Worm (Caenorhabditis elegans) whole organism, late embryonic: ENCODE results near the gene srbc-61.

Experiments used
- ama-1 ChIP-seq: fragments of 150-350 bp; optimal IDR thresholded peaks from 2 replicates; lab custom pipeline; 2014
- ceh-30 ChIP-seq: fragments of 150-350 bp; optimal IDR thresholded peaks from 2 replicates; lab custom pipeline; 2014; ENCODE audit warnings: missing biosample characterization, missing genetic modification characterization
- hlh-15 ChIP-seq: sonication (generic microtip); optimal IDR thresholded peaks from 2 replicates; lab custom pipeline; 2016; ENCODE audit warnings: missing genetic modification characterization, missing compliant biosample characterization
- hlh-30 ChIP-seq: sonication (generic microtip); optimal IDR thresholded peaks from 2 replicates; lab custom pipeline; 2017; ENCODE audit warnings: antibody characterized with exemption, missing genetic modification characterization, missing compliant biosample characterization; ENCODE audit not compliant: insufficient read depth
- nhr-232 ChIP-seq: sonication (generic microtip); optimal IDR thresholded peaks from 2 replicates; lab custom pipeline; 2016; ENCODE audit warnings: missing genetic modification characterization, missing compliant biosample characterization
- npax-4 ChIP-seq: sonication (generic microtip); optimal IDR thresholded peaks from 2 replicates; lab custom pipeline; 2016; ENCODE audit warnings: missing genetic modification characterization, missing compliant biosample characterization
- odd-2 ChIP-seq: sonication (generic microtip); optimal IDR thresholded peaks from 2 replicates; lab custom pipeline; 2017; ENCODE audit warnings: antibody characterized with exemption, mild to moderate bottlenecking, missing genetic modification characterization, missing compliant biosample characterization
- pag-3 ChIP-seq: sonication (generic microtip); optimal IDR thresholded peaks from 2 replicates; lab custom pipeline; 2016; ENCODE audit warnings: missing compliant biosample characterization, missing genetic modification characterization, borderline replicate concordance
- pat-9 ChIP-seq: fragments of 200-800 bp; sonication (Bioruptor generic); optimal IDR thresholded peaks from 2 replicates; lab custom pipeline; 2018; ENCODE audit warnings: mild to moderate bottlenecking, missing genetic modification characterization, moderate library complexity, missing compliant biosample characterization
- pha-2 ChIP-seq: sonication (generic microtip); optimal IDR thresholded peaks from 2 replicates; lab custom pipeline; 2017; ENCODE audit warnings: mild to moderate bottlenecking, missing genetic modification characterization, missing compliant biosample characterization
- pha-4 ChIP-seq: fragments of 150-350 bp; optimal IDR thresholded peaks from 2 replicates; lab custom pipeline; 2018; ENCODE audit warnings: missing biosample characterization, missing genetic modification reagents, missing genetic modification characterization
- pqm-1 ChIP-seq: sonication (generic microtip); optimal IDR thresholded peaks from 2 replicates; lab custom pipeline; 2016; ENCODE audit warnings: missing genetic modification characterization, missing compliant biosample characterization
- tbx-2 ChIP-seq: sonication (generic microtip); optimal IDR thresholded peaks from 2 replicates; lab custom pipeline; 2016; ENCODE audit warnings: missing genetic modification characterization, missing compliant biosample characterization
- unc-86 ChIP-seq: sonication (generic microtip); optimal IDR thresholded peaks from 2 replicates; lab custom pipeline; 2016; ENCODE audit warnings: missing genetic modification characterization, missing compliant biosample characterization

DNA sequence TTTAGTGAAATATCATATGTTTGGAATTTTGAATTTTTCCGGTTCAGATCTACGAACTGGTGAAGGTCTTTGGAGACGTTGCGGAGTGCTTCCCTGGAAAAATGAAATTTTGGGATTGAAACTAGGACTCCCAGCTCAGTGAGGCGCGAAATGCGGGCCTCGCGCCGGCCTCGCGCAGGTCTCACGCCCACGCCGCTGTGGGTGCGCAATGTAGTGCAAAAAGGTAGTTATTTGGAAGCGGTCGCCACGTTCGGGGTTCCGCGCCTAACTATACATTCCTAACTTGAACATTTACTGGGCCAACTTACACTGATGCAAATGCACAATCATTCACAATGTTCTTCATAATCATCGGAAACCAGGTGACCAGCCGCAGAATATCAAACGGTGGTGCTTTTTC is 23.5 kb downstream of the srbc-61 start:
- TF ChIP-seq unc-86 (no peak), nhr-232 (tag; lab: Kevin White, UChicago) (no peak), pha-4 (tag; lab: Kevin White, UChicago) (no peak), npax-4 (tag; lab: Kevin White, UChicago) (no peak), tbx-2 (tag; lab: Kevin White, UChicago) (no peak), pat-9 (tag; lab: Kevin White, UChicago) (no peak), hlh-15 (tag; lab: Kevin White, UChicago) (no peak), ama-1 (no peak), hlh-30 (tag; lab: Kevin White, UChicago) (no peak), pqm-1 (tag; lab: Kevin White, UChicago) (no peak), pag-3 (tag; lab: Kevin White, UChicago) (no peak), pha-2 (tag; lab: Kevin White, UChicago) (no peak), odd-2 (no peak), ceh-30 (tag; lab: Kevin White, UChicago) (no peak)
